Worm (Caenorhabditis elegans) whole organism, L4/young adult: ENCODE measurements around the gene dars-1.

ENCODE experiments used
- W03F9.2 ChIP-seq: fragments of 150-350 bp; optimal IDR thresholded peaks from 2 replicates; lab custom pipeline; 2014; ENCODE audit warnings: missing biosample characterization, missing genetic modification characterization
- him-1 ChIP-seq: sonication (generic microtip); optimal IDR thresholded peaks from 2 replicates; lab custom pipeline; 2016; ENCODE audit warnings: missing genotype, missing genetic modification reagents, missing genetic modification characterization, missing compliant biosample characterization

DNA sequence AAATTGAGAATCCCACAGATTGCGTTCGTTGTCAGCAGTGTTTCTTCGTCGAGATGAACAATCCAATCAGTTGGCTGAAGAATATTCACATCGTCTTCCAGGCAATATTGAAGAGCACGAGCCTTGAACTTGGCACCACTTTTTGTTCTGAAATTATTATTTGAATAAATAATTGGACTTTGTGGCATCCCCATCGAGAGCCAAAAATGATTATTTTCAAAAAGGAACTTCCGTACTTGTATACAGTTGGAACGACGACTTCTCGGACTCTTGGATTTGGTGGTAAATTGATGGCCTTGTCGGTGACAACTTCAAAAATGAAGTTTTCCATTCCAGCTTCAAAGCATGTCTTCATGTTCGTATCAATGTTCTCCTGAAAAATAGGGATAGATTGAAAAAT lies 19.0 kb downstream of the dars-1 start:
- TF ChIP-seq him-1 (no peak), W03F9.2 (tag; lab: Kevin White, UChicago) (no peak)
